Worm (Caenorhabditis elegans) whole organism, midembryonic: ENCODE data around the gene C15H11.13.

Source experiments
- T22C8.4 ChIP-seq: fragments of 200-800 bp; sonication (Bioruptor generic); IDR thresholded peaks from 2 replicates; pipeline ENCODE4 v1.3.6; 2022; ENCODE audit warnings: missing genetic modification characterization, missing compliant biosample characterization
- cog-1 ChIP-seq: sonication (generic microtip); optimal IDR thresholded peaks from 2 replicates; lab custom pipeline; 2016; ENCODE audit warnings: missing genetic modification characterization, missing compliant biosample characterization
- flt-1 ChIP-seq: fragments of 200-800 bp; sonication (Bioruptor generic); IDR thresholded peaks from 2 replicates; pipeline ENCODE4 v1.3.6; 2022; ENCODE audit warnings: missing genetic modification characterization, missing compliant biosample characterization
- klf-2 ChIP-seq: fragments of 200-800 bp; sonication (Bioruptor generic); conservative IDR thresholded peaks from 2 replicates; pipeline ENCODE4 v1.3.6; 2022; ENCODE audit warnings: missing genetic modification reagents, missing genetic modification characterization, missing compliant biosample characterization
- med-1 ChIP-seq: sonication (generic microtip); optimal IDR thresholded peaks from 2 replicates; lab custom pipeline; 2017; ENCODE audit warnings: missing genetic modification characterization, mild to moderate bottlenecking, missing compliant biosample characterization, antibody characterized with exemption, missing genetic modification reagents; ENCODE audit not compliant: insufficient read depth
- ref-1 ChIP-seq: fragments of 200-800 bp; sonication (Bioruptor generic); conservative IDR thresholded peaks from 2 replicates; pipeline ENCODE4 v1.3.6; 2022; ENCODE audit warnings: missing genetic modification reagents, missing genetic modification characterization, missing compliant biosample characterization
- tab-1 ChIP-seq: fragments of 200-800 bp; sonication (Bioruptor generic); IDR thresholded peaks from 2 replicates; pipeline ENCODE4 v1.3.6; 2022; ENCODE audit warnings: missing genetic modification characterization, missing compliant biosample characterization
- ztf-23 ChIP-seq: fragments of 200-800 bp; sonication (Bioruptor generic); IDR thresholded peaks from 2 replicates; pipeline ENCODE4 v1.3.6; 2022; ENCODE audit warnings: missing genetic modification reagents, missing genetic modification characterization, missing compliant biosample characterization
- ztf-29 ChIP-seq: fragments of 200-800 bp; sonication (Bioruptor generic); IDR thresholded peaks from 2 replicates; pipeline ENCODE4 v1.3.6; 2022; ENCODE audit warnings: missing genetic modification reagents, missing genetic modification characterization, missing compliant biosample characterization

The C15H11.13 gene

DNA sequence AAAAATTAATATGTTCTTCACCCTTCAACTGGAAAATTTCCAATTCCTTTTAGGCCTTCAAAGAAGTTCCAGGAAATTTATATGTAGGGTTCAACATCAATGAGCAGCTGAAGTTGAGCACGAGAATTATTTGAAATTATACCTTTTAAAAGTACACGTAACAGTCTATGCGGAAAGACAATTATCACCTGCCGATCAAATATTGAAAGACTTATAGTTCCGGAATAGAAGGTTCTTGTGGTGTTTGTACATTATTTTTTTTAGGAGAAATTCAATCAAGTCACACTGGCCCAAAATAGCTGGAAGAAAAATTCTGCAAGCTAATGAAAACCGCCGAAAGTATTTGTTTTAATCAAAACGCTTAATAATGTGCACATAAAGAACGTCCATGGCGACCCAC, 14.6 kb upstream of the C15H11.13 start:
- no peak for TF ChIP-seq ref-1 (GFP tag; lab: Robert Waterston, UW)
- TF ChIP-seq med-1 (GFP tag; lab: Kevin White, UChicago), result no peak
- no peak for TF ChIP-seq T22C8.4 (GFP tag; lab: Robert Waterston, UW)
- no peak for TF ChIP-seq ztf-29 (GFP tag; lab: Robert Waterston, UW)
- TF ChIP-seq ztf-23 (GFP tag; lab: Robert Waterston, UW), result no peak
- TF ChIP-seq cog-1 (tag; lab: Kevin White, UChicago), result no peak
- no peak for TF ChIP-seq tab-1 (GFP tag; lab: Robert Waterston, UW)
- TF ChIP-seq flt-1 (GFP tag; lab: Robert Waterston, UW), result no peak
- TF ChIP-seq klf-2, result no peak

- TF ChIP-seq cog-1 (tag; lab: Kevin White, UChicago) (no peak), klf-2 (no peak), ztf-29 (GFP tag; lab: Robert Waterston, UW) (no peak), ref-1 (GFP tag; lab: Robert Waterston, UW) (no peak), med-1 (GFP tag; lab: Kevin White, UChicago) (no peak), T22C8.4 (GFP tag; lab: Robert Waterston, UW) (no peak), ztf-23 (GFP tag; lab: Robert Waterston, UW) (no peak), tab-1 (GFP tag; lab: Robert Waterston, UW) (no peak), flt-1 (GFP tag; lab: Robert Waterston, UW) (no peak)
Measured at ce11 chrV:14391830-14392229, 3.0 kb upstream of the C15H11.13 start, which contains the start of gene C15H11.10. C15H11.10 (plus strand) TSS chrV:14392130.

DNA sequence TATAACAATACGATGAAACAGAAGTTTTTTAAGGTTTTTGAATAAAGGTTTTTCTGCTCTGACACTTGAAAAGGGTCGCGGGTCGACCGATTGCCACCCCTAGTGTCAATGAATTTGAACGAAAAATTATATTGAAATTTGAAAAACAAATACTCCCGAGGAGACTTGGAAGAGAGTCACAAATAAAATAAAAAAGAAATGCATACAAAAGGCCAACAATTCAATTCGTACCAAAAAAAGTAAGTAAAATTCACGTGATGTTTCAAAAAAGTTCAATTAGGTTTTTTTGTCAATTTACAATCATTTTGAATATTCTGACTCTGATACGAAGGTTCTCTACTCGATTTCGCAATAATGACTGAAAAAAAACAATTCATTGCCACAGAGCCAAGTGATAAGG, 1.3 kb upstream of the C15H11.13 start, which contains the start of gene C15H11.1:
Gene C15H11.1 (plus strand): TSS at position 301 of the 400 bp plus-strand sequence.
- no peak for TF ChIP-seq ztf-29 (GFP tag; lab: Robert Waterston, UW)

DNA sequence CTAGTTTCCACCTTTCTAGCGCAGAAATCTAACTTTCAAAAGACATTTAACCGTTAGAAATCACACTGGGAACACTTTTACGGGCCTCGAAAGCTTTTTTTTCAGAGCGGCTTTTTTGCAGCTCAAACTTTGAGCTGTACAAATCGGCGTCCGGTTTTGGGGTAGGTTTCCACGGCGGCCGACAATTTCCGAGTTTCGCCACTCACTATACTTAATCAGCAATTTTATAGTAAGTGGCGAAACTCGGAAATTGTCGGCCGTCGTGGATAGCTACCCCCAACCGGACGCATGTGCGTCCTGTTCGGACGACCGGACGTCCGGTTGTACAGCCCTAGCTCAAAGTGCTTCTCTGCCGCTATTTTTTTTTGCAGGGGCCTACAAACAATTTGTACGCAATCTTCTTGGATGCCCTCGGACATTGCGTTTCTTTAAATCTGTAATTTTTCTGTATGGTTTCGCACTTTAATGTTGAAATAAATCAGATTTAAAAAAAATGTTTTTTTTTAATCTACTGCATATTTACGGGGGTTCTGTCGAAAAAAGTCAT, 1.4 kb downstream of the C15H11.13 start:
- TF ChIP-seq ref-1 (GFP tag; lab: Robert Waterston, UW), result no peak
- TF ChIP-seq cog-1 (tag; lab: Kevin White, UChicago), result no peak

- TF ChIP-seq ztf-29 (GFP tag; lab: Robert Waterston, UW) (no peak), ztf-23 (GFP tag; lab: Robert Waterston, UW) (no peak), ref-1 (GFP tag; lab: Robert Waterston, UW) (no peak)
Measured at ce11 chrV:14405647-14406046, 10.8 kb downstream of the C15H11.13 start.

DNA sequence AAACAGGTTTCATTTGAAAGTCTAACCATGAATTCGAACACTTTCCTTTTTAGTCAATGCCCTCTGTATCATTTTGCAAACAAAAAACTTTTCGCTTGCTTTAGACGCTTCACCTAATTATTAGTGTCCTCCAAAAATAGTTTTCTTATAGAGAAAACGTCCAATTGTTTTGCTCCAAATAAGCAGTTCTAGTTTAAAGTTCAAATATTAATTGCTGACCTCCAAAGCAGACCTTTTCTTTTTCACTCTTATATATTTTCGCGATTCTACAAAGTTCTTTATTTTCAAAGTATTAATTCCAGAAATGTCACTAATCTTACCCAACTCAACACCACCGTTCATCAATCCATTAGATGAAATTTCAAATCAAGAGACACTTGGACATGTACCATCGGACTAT, 13.9 kb downstream of the C15H11.13 start, which contains the start of gene gnrr-2:
Gene gnrr-2 (plus strand): TSS at position 301 of the 400 bp plus-strand sequence.
- TF ChIP-seq cog-1 (tag; lab: Kevin White, UChicago), result no peak
- TF ChIP-seq flt-1 (GFP tag; lab: Robert Waterston, UW), result no peak
- TF ChIP-seq ref-1 (GFP tag; lab: Robert Waterston, UW), result no peak
- no peak for TF ChIP-seq ztf-23 (GFP tag; lab: Robert Waterston, UW)
- no peak for TF ChIP-seq T22C8.4 (GFP tag; lab: Robert Waterston, UW)
- TF ChIP-seq med-1 (GFP tag; lab: Kevin White, UChicago), result no peak
- no peak for TF ChIP-seq tab-1 (GFP tag; lab: Robert Waterston, UW)

DNA sequence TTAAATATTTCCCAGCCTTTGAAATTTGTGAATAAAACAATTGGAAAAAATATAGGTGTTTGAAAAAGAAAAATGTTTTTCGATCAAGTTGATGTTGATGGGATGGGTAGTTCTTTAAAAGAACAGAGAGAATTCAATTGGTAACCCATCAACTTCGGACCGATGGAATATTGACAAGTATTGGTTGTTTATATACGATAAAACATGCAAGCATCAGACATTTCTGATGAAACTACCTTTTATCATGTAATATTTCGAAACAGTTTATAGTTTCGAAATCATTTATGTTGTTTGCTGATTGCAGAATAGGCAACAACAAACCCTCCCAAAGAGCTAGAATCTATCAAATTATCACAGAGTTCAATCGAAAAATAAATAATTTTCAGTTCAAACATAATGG, 15.1 kb downstream of the C15H11.13 start:
- no peak for TF ChIP-seq flt-1 (GFP tag; lab: Robert Waterston, UW)
- no peak for TF ChIP-seq ztf-23 (GFP tag; lab: Robert Waterston, UW)
- TF ChIP-seq ztf-29 (GFP tag; lab: Robert Waterston, UW), result no peak
- TF ChIP-seq klf-2, result no peak
- TF ChIP-seq cog-1 (tag; lab: Kevin White, UChicago), result no peak
- TF ChIP-seq ref-1 (GFP tag; lab: Robert Waterston, UW), result no peak
- no peak for TF ChIP-seq med-1 (GFP tag; lab: Kevin White, UChicago)
- TF ChIP-seq T22C8.4 (GFP tag; lab: Robert Waterston, UW), result no peak
- no peak for TF ChIP-seq tab-1 (GFP tag; lab: Robert Waterston, UW)

- TF ChIP-seq ztf-23 (GFP tag; lab: Robert Waterston, UW), result no peak
- no peak for TF ChIP-seq ref-1 (GFP tag; lab: Robert Waterston, UW)
- no peak for TF ChIP-seq flt-1 (GFP tag; lab: Robert Waterston, UW)
- TF ChIP-seq med-1 (GFP tag; lab: Kevin White, UChicago), result no peak
- no peak for TF ChIP-seq T22C8.4 (GFP tag; lab: Robert Waterston, UW)
- no peak for TF ChIP-seq cog-1 (tag; lab: Kevin White, UChicago)
- no peak for TF ChIP-seq tab-1 (GFP tag; lab: Robert Waterston, UW)
- no peak for TF ChIP-seq klf-2
- no peak for TF ChIP-seq ztf-29 (GFP tag; lab: Robert Waterston, UW)
Measured at ce11 chrV:14411989-14412388, 17.1 kb downstream of the C15H11.13 start.

DNA sequence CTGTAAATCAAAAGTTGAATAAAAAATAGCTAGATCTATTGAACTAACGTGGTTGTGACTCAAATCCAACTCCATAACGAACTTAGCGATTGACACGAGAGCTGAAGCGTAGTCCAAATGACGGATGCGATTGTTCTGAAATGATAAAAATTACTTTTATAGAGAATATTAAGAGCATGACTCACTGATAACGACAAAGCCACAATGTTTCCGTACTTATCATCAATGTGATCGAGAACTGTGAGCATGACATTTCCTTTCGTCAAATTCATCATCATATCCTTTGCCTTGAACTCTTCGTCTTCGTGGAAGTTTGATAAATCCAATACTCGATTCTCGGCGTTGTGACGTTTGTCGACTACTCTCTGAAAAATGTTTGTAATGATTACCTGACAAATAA, 19.2 kb downstream of the C15H11.13 start:
- TF ChIP-seq ztf-29 (GFP tag; lab: Robert Waterston, UW) (no peak), ref-1 (GFP tag; lab: Robert Waterston, UW) (no peak), med-1 (GFP tag; lab: Kevin White, UChicago) (no peak), T22C8.4 (GFP tag; lab: Robert Waterston, UW) (no peak), ztf-23 (GFP tag; lab: Robert Waterston, UW) (no peak), flt-1 (GFP tag; lab: Robert Waterston, UW) (no peak), tab-1 (GFP tag; lab: Robert Waterston, UW) (no peak), cog-1 (tag; lab: Kevin White, UChicago) (no peak)
